Fruit fly (Drosophila melanogaster) whole organism: ENCODE results near the gene CG2875.

Experiments
- CG8478 ChIP-seq: fragments of >200 bp; optimal IDR thresholded peaks from 2 replicates; lab custom pipeline; 2018; ENCODE audit warnings: inconsistent platforms
- Dll ChIP-seq: fragments of >200 bp; optimal IDR thresholded peaks from 2 replicates; lab custom pipeline; 2017
- EcR ChIP-seq, 2 experiments: fragments of >200 bp; optimal IDR thresholded peaks; 2 replicates each; lab custom pipeline; 2017; ENCODE audit warnings: missing biosample characterization in 2 of 2, missing genetic modification characterization in 2 of 2, missing genetic modification reagents in 2 of 2
- pan ChIP-seq: fragments of >200 bp; optimal IDR thresholded peaks from 2 replicates; lab custom pipeline; 2017
- psq ChIP-seq: fragments of >200 bp; optimal IDR thresholded peaks from 2 replicates; lab custom pipeline; 2017
- usp ChIP-seq: fragments of >200 bp; optimal IDR thresholded peaks from 2 replicates; lab custom pipeline; 2017; ENCODE audit warnings: missing biosample characterization, missing genetic modification characterization, mixed read lengths

The CG2875 gene

dm6 chrX:3538775-3539174 is 34.6 kb downstream of the CG2875 start:
- TF ChIP-seq EcR (GFP tag; optimal IDR thresholded peaks at IDR 0.05; lab: Kevin White, UChicago) = no peak
- no peak for TF ChIP-seq usp (GFP tag; lab: Kevin White, UChicago)
- TF ChIP-seq psq (lab: Kevin White, UChicago) = no peak
- TF ChIP-seq pan (lab: Kevin White, UChicago) = no peak
- TF ChIP-seq Dll (lab: Kevin White, UChicago) = no peak
- TF ChIP-seq CG8478 (lab: Kevin White, UChicago) = no peak

- TF ChIP-seq Dll (lab: Kevin White, UChicago) (no peak), usp (GFP tag; lab: Kevin White, UChicago) (no peak), EcR (GFP tag; optimal IDR thresholded peaks at IDR 0.05; lab: Kevin White, UChicago) (no peak), psq (lab: Kevin White, UChicago) (no peak), pan (lab: Kevin White, UChicago) (no peak), CG8478 (lab: Kevin White, UChicago) (no peak)
Observed at dm6 chrX:3530696-3531095, 42.7 kb downstream of the CG2875 start.
